Worm (Caenorhabditis elegans) whole organism, young adult: ENCODE data around the gene F18E9.4.

Source experiments
- C06A6.2 ChIP-seq: fragments of 200-800 bp; sonication (Bioruptor generic); conservative IDR thresholded peaks from 2 replicates; pipeline ENCODE4 v1.3.6; 2022; ENCODE audit warnings: missing genetic modification characterization, missing compliant biosample characterization
- F10E7.11 ChIP-seq: sonication (generic microtip); optimal IDR thresholded peaks from 2 replicates; lab custom pipeline; 2017; ENCODE audit warnings: mild to moderate bottlenecking, missing genetic modification characterization, moderate library complexity, missing compliant biosample characterization
- F23B12.7 ChIP-seq: sonication (generic microtip); optimal IDR thresholded peaks from 2 replicates; lab custom pipeline; 2017; ENCODE audit warnings: missing genetic modification characterization, mild to moderate bottlenecking, missing compliant biosample characterization, antibody characterized with exemption, moderate library complexity; ENCODE audit not compliant: insufficient read depth
- F33H1.4 ChIP-seq: fragments of 200-800 bp; sonication (Bioruptor generic); IDR thresholded peaks from 2 replicates; pipeline ENCODE4 v1.3.6; 2022; ENCODE audit warnings: missing genetic modification reagents, missing genetic modification characterization, missing compliant biosample characterization
- F49E8.2 ChIP-seq: sonication (generic microtip); optimal IDR thresholded peaks from 3 replicates; lab custom pipeline; 2017; ENCODE audit warnings: missing genetic modification characterization, mild to moderate bottlenecking, missing compliant biosample characterization, antibody characterized with exemption, moderate library complexity; ENCODE audit not compliant: insufficient read depth
- K12H6.12 ChIP-seq: fragments of 200-800 bp; sonication (Bioruptor generic); optimal IDR thresholded peaks from 2 replicates; lab custom pipeline; 2018; ENCODE audit warnings: mild to moderate bottlenecking, missing genetic modification characterization, missing compliant biosample characterization
- Y95B8A.8 ChIP-seq: fragments of 200-800 bp; sonication (Bioruptor generic); IDR thresholded peaks from 2 replicates; pipeline ENCODE4 v1.3.6; 2022; ENCODE audit warnings: missing genetic modification reagents, missing genetic modification characterization, missing compliant biosample characterization
- akir-1 ChIP-seq: fragments of 200-800 bp; sonication (Bioruptor generic); optimal IDR thresholded peaks from 2 replicates; lab custom pipeline; 2018; ENCODE audit warnings: mild to moderate bottlenecking, missing genetic modification characterization, moderate library complexity, missing compliant biosample characterization
- athp-1 ChIP-seq: sonication (generic microtip); optimal IDR thresholded peaks from 2 replicates; lab custom pipeline; 2017; ENCODE audit warnings: mild to moderate bottlenecking, missing genetic modification characterization, missing compliant biosample characterization
- cebp-1 ChIP-seq, 2 experiments: fragments of 200-800 bp in 1 of 2; sonication (Bioruptor generic) in 1 of 2; sonication (generic microtip) in 1 of 2; IDR thresholded peaks in 1 of 2; optimal IDR thresholded peaks in 1 of 2; 2 replicates each; pipeline versions ENCODE4 v1.3.6 to Lab custom; 2017 to 2022; ENCODE audit warnings: missing compliant biosample characterization in 2 of 2, missing genetic modification characterization in 2 of 2, mild to moderate bottlenecking in 1 of 2, missing genetic modification reagents in 1 of 2, moderate library complexity in 1 of 2
- cebp-2 ChIP-seq: fragments of 200-800 bp; sonication (Bioruptor generic); IDR thresholded peaks from 2 replicates; pipeline ENCODE4 v1.3.6; 2022; ENCODE audit warnings: missing genetic modification characterization, missing compliant biosample characterization
- ceh-27 ChIP-seq: fragments of 200-800 bp; sonication (Bioruptor generic); optimal IDR thresholded peaks from 2 replicates; lab custom pipeline; 2018; ENCODE audit warnings: mild to moderate bottlenecking, missing genetic modification characterization, moderate library complexity, missing compliant biosample characterization
- chd-7 ChIP-seq: sonication (generic microtip); optimal IDR thresholded peaks from 2 replicates; lab custom pipeline; 2016; ENCODE audit warnings: mild to moderate bottlenecking, missing genetic modification characterization, moderate library complexity, missing compliant biosample characterization
- die-1 ChIP-seq: sonication (generic microtip); optimal IDR thresholded peaks from 2 replicates; lab custom pipeline; 2016; ENCODE audit warnings: missing genotype, mild to moderate bottlenecking, missing genetic modification characterization, missing compliant biosample characterization
- dox-1 ChIP-seq: fragments of 200-800 bp; sonication (Bioruptor generic); IDR thresholded peaks from 2 replicates; pipeline ENCODE4 v1.3.6; 2022; ENCODE audit warnings: missing genetic modification reagents, missing genetic modification characterization, missing compliant biosample characterization
- dpl-1 ChIP-seq: fragments of 150-350 bp; optimal IDR thresholded peaks from 2 replicates; lab custom pipeline; 2014; ENCODE audit warnings: missing biosample characterization, missing genetic modification reagents, missing genetic modification characterization
- egl-18 ChIP-seq: fragments of 200-800 bp; sonication (Bioruptor generic); IDR thresholded peaks from 2 replicates; pipeline ENCODE4 v1.3.6; 2022; ENCODE audit warnings: missing genetic modification reagents, missing genetic modification characterization, missing compliant biosample characterization
- egrh-3 ChIP-seq: fragments of 200-800 bp; sonication (Bioruptor generic); IDR thresholded peaks from 2 replicates; pipeline ENCODE4 v1.3.6; 2022; ENCODE audit warnings: missing genetic modification reagents, missing genetic modification characterization, missing compliant biosample characterization
- ekl-4 ChIP-seq: fragments of 200-800 bp; sonication (Bioruptor generic); IDR thresholded peaks from 2 replicates; pipeline ENCODE4 v1.3.6; 2022; ENCODE audit warnings: missing genetic modification reagents, missing genetic modification characterization, missing compliant biosample characterization
- hlh-26 ChIP-seq: fragments of 200-800 bp; sonication (Bioruptor generic); conservative IDR thresholded peaks from 2 replicates; pipeline ENCODE4 v1.3.6; 2022; ENCODE audit warnings: missing genetic modification reagents, missing genetic modification characterization, missing compliant biosample characterization
- hmg-1.2 ChIP-seq: fragments of 200-800 bp; sonication (Bioruptor generic); IDR thresholded peaks from 2 replicates; pipeline ENCODE4 v1.3.6; 2022; ENCODE audit warnings: missing genetic modification reagents, missing genetic modification characterization, missing compliant biosample characterization
- let-526 ChIP-seq: fragments of 200-800 bp; sonication (Bioruptor generic); IDR thresholded peaks from 2 replicates; pipeline ENCODE4 v1.3.6; 2022; ENCODE audit warnings: missing genetic modification reagents, missing genetic modification characterization, missing compliant biosample characterization
- lin-26 ChIP-seq: fragments of 200-800 bp; sonication (Bioruptor generic); IDR thresholded peaks from 2 replicates; pipeline ENCODE4 v1.3.6; 2022; ENCODE audit warnings: missing genetic modification reagents, missing genetic modification characterization, missing compliant biosample characterization
- lir-1 ChIP-seq: fragments of 200-800 bp; sonication (Bioruptor generic); conservative IDR thresholded peaks from 2 replicates; pipeline ENCODE4 v1.3.6; 2022; ENCODE audit warnings: missing genetic modification reagents, missing genetic modification characterization, missing compliant biosample characterization
- mcd-1 ChIP-seq: fragments of 200-800 bp; sonication (Bioruptor generic); IDR thresholded peaks from 2 replicates; pipeline ENCODE4 v1.3.6; 2022; ENCODE audit warnings: missing genetic modification reagents, missing genetic modification characterization, missing compliant biosample characterization
- mes-4 ChIP-seq: sonication (generic microtip); optimal IDR thresholded peaks from 2 replicates; lab custom pipeline; 2016; ENCODE audit warnings: missing genotype, missing genetic modification characterization, missing compliant biosample characterization
- nhr-179 ChIP-seq: sonication (generic microtip); optimal IDR thresholded peaks from 2 replicates; lab custom pipeline; 2016; ENCODE audit warnings: mild to moderate bottlenecking, missing genetic modification characterization, missing compliant biosample characterization
- pha-4 ChIP-seq: fragments of 150-350 bp; sonication (generic microtip); optimal IDR thresholded peaks from 2 replicates; lab custom pipeline; 2014; ENCODE audit warnings: missing biosample characterization, missing genetic modification reagents, missing genetic modification characterization
- rcor-1 ChIP-seq: fragments of 200-800 bp; sonication (Bioruptor generic); IDR thresholded peaks from 2 replicates; pipeline ENCODE4 v1.3.6; 2022; ENCODE audit warnings: missing genetic modification reagents, missing genetic modification characterization, missing compliant biosample characterization
- repo-1 ChIP-seq: sonication (generic microtip); optimal IDR thresholded peaks from 2 replicates; lab custom pipeline; 2017; ENCODE audit warnings: mild to moderate bottlenecking, missing genetic modification characterization, missing compliant biosample characterization
- snpc-1.1 ChIP-seq: sonication (generic microtip); optimal IDR thresholded peaks from 2 replicates; lab custom pipeline; 2017; ENCODE audit warnings: missing genetic modification characterization, mild to moderate bottlenecking, missing compliant biosample characterization, antibody characterized with exemption, moderate library complexity, missing genotype, missing genetic modification reagents; ENCODE audit not compliant: insufficient read depth
- snpc-4 ChIP-seq, 5 experiments: fragments of 150-350 bp in 1 of 5; sonication (generic microtip) in 4 of 5; optimal IDR thresholded peaks; 2 replicates each; lab custom pipeline; 2014 to 2018; ENCODE audit warnings: missing genetic modification characterization in 5 of 5, missing biosample characterization in 3 of 5, antibody characterized with exemption in 2 of 5, mild to moderate bottlenecking in 2 of 5, missing compliant biosample characterization in 2 of 5, missing genotype in 2 of 5, moderate library complexity in 2 of 5, missing genetic modification reagents in 1 of 5
- sptf-2 ChIP-seq: fragments of 200-800 bp; sonication (Bioruptor generic); optimal IDR thresholded peaks from 2 replicates; lab custom pipeline; 2018; ENCODE audit warnings: mild to moderate bottlenecking, missing genetic modification characterization, missing compliant biosample characterization
- tlf-1 ChIP-seq: fragments of 200-800 bp; sonication (Bioruptor generic); optimal IDR thresholded peaks from 2 replicates; lab custom pipeline; 2018; ENCODE audit warnings: mild to moderate bottlenecking, missing genetic modification characterization, missing compliant biosample characterization
- xnd-1 ChIP-seq: sonication (generic microtip); optimal IDR thresholded peaks from 2 replicates; lab custom pipeline; 2016; ENCODE audit warnings: missing genotype, missing genetic modification reagents, missing genetic modification characterization, missing compliant biosample characterization
- zfh-2 ChIP-seq: fragments of 200-800 bp; sonication (Bioruptor generic); conservative IDR thresholded peaks from 2 replicates; pipeline ENCODE4 v1.3.6; 2022; ENCODE audit warnings: missing genetic modification reagents, missing genetic modification characterization, missing compliant biosample characterization
- ztf-18 ChIP-seq: sonication (generic microtip); optimal IDR thresholded peaks from 2 replicates; lab custom pipeline; 2016; ENCODE audit warnings: missing genotype, mild to moderate bottlenecking, missing genetic modification characterization, missing compliant biosample characterization
- ztf-22 ChIP-seq: fragments of 200-800 bp; sonication (Bioruptor generic); optimal IDR thresholded peaks from 2 replicates; lab custom pipeline; 2018; ENCODE audit warnings: mild to moderate bottlenecking, missing genetic modification characterization, moderate library complexity, missing compliant biosample characterization
- ztf-28 ChIP-seq: fragments of 200-800 bp; sonication (Bioruptor generic); IDR thresholded peaks from 2 replicates; pipeline ENCODE4 v1.3.6; 2022; ENCODE audit warnings: missing genetic modification reagents, missing genetic modification characterization, missing compliant biosample characterization

Gene F18E9.4

DNA sequence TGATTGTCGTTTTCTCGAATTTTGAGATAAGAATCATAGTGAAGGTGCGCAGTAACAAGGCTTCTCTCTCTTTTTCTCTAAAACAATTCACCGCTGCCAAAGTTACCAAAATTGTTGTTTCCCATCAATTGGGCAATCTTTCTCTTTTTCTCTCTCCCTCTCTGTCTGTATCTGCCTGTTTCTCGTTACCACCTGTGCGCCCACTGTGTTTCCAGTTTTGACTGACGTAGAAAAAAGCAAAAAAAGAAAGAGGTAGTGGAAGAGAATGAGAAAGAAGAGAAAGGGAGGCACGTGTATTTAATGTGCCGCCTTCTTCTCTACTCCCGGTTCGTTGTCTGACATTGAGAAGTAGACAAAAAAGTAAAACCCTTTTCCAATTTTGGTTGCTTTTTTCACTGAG, 30.2 kb upstream of the F18E9.4 start (continued):
- TF ChIP-seq hmg-1.2 (GFP tag; lab: Robert Waterston, UW) (peak; percentile 40; the same call in 1 of the 2 replicates), egrh-3 (GFP tag; lab: Robert Waterston, UW) (no peak), ztf-22 (GFP tag; lab: Kevin White, UChicago) (peak; percentile 16), Y95B8A.8 (GFP tag; lab: Robert Waterston, UW) (no peak), dox-1 (GFP tag; lab: Robert Waterston, UW) (peak; percentile 38; the same call in 1 of the 2 replicates), ceh-27 (GFP tag; lab: Kevin White, UChicago) (peak; percentile 38), pha-4 (tag; lab: Kevin White, UChicago) (no peak), die-1 (tag; lab: Kevin White, UChicago) (peak; percentile 26), mcd-1 (GFP tag; lab: Robert Waterston, UW) (peak; percentile 30; the same call in 1 of the 2 replicates), xnd-1 (tag; lab: Kevin White, UChicago) (no peak), tlf-1 (GFP tag; lab: Kevin White, UChicago) (no peak), sptf-2 (GFP tag; lab: Kevin White, UChicago) (peak; percentile 27), ztf-28 (GFP tag; lab: Robert Waterston, UW) (no peak), F23B12.7 (tag; lab: Kevin White, UChicago) (no peak), F10E7.11 (no peak), akir-1 (GFP tag; lab: Kevin White, UChicago) (no peak), F33H1.4 (GFP tag; lab: Robert Waterston, UW) (no peak), ekl-4 (no peak), rcor-1 (GFP tag; lab: Robert Waterston, UW) (no peak), snpc-4 (GFP tag; optimal IDR thresholded peaks at IDR 0.05; lab: Kevin White, UChicago) (no peak), snpc-4 (tag; optimal IDR thresholded peaks at IDR 0.05; lab: Kevin White, UChicago) (no peak), athp-1 (tag; lab: Kevin White, UChicago) (no peak), repo-1 (tag; lab: Kevin White, UChicago) (no peak), let-526 (no peak), hlh-26 (GFP tag; lab: Robert Waterston, UW) (no peak), chd-7 (tag; lab: Kevin White, UChicago) (peak; percentile 31), mes-4 (no peak), F49E8.2 (tag; lab: Kevin White, UChicago) (no peak), lir-1 (no peak), nhr-179 (tag; lab: Kevin White, UChicago) (no peak), dpl-1 (no peak)

ce11 chrX:8551687-8552327, 28.5 kb upstream of the F18E9.4 start, which contains the start of gene dhhc-14:
dhhc-14 (plus strand) TSS chrX:8552277.
- no peak for TF ChIP-seq cebp-2 (GFP tag; lab: Robert Waterston, UW)
- no peak for TF ChIP-seq die-1 (tag; lab: Kevin White, UChicago)
- TF ChIP-seq C06A6.2 (GFP tag; lab: Robert Waterston, UW): no peak
- TF ChIP-seq lin-26: no peak
- TF ChIP-seq ztf-18 (tag; lab: Kevin White, UChicago): no peak
- peak; percentile 84 for TF ChIP-seq mcd-1 (GFP tag; lab: Robert Waterston, UW)
- TF ChIP-seq cebp-1 (GFP tag; IDR thresholded peaks at IDR 0.05; lab: Robert Waterston, UW): no peak
- TF ChIP-seq cebp-1 (tag; optimal IDR thresholded peaks at IDR 0.05; lab: Kevin White, UChicago): peak; percentile 26
- TF ChIP-seq snpc-1.1 (tag; lab: Kevin White, UChicago): no peak
- TF ChIP-seq K12H6.12 (tag; lab: Kevin White, UChicago): peak; percentile 10
- TF ChIP-seq egl-18 (GFP tag; lab: Robert Waterston, UW): 0 out of 2 replicates have a peak, but pooled peaks have one; percentile 27
- TF ChIP-seq zfh-2: peak; percentile 51; the same call in 1 of the 2 replicates
